Worm (Caenorhabditis elegans) whole organism, L4 larva: Measurements from ENCODE around the gene snb-5.

Source experiments
- F49E8.2 ChIP-seq: sonication (generic microtip); optimal IDR thresholded peaks from 2 replicates; lab custom pipeline; 2016; ENCODE audit warnings: missing compliant biosample characterization, mild to moderate bottlenecking, missing genetic modification characterization, borderline replicate concordance
- ctbp-1 ChIP-seq: fragments of 200-800 bp; sonication (Bioruptor generic); IDR thresholded peaks from 2 replicates; pipeline ENCODE4 v1.3.6; 2022; ENCODE audit warnings: missing genetic modification reagents, missing genetic modification characterization, missing compliant biosample characterization
- dpl-1 ChIP-seq: fragments of 150-350 bp; optimal IDR thresholded peaks from 2 replicates; lab custom pipeline; 2014; ENCODE audit warnings: missing biosample characterization, missing genetic modification reagents, missing genetic modification characterization
- hlh-11 ChIP-seq: fragments of 200-800 bp; sonication (Bioruptor generic); optimal IDR thresholded peaks from 2 replicates; lab custom pipeline; 2018; ENCODE audit warnings: mild to moderate bottlenecking, missing genetic modification characterization, missing compliant biosample characterization
- nhr-48 ChIP-seq: sonication (generic microtip); optimal IDR thresholded peaks from 2 replicates; lab custom pipeline; 2016; ENCODE audit warnings: mild to moderate bottlenecking, missing genetic modification characterization, missing compliant biosample characterization
- nhr-6 ChIP-seq: fragments of 150-350 bp; optimal IDR thresholded peaks from 2 replicates; lab custom pipeline; 2014; ENCODE audit warnings: missing biosample characterization, missing genetic modification characterization
- unc-130 ChIP-seq: sonication (generic microtip); optimal IDR thresholded peaks from 2 replicates; lab custom pipeline; 2016; ENCODE audit warnings: missing genetic modification reagents, missing genetic modification characterization, missing compliant biosample characterization

DNA sequence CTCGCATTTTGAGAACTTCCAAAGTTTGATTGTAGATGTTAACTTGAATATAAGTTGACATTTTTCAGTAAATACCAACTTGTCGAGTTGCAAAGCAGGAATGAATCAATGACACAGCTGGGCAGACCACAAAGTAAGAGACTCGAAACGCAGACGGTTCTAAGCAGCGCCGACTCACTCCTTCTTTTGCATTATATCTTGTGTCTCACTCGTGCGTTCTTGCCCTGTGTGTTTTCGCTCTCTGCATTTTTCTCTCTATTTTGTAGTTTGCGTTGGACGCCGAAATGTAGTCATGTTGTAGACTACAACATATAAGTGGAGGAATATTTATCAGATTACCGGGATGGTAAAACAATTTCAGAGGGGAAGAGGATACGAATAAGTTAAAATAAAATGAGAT is 40.0 kb downstream of the snb-5 start, which contains the start of gene C02F5.12:
- TF ChIP-seq dpl-1 (GFP tag; lab: Kevin White, UChicago) (no peak), ctbp-1 (GFP tag; lab: Robert Waterston, UW) (no peak), unc-130 (GFP tag; lab: Kevin White, UChicago) (no peak), hlh-11 (tag; lab: Kevin White, UChicago) (peak; percentile 64), nhr-6 (tag; lab: Kevin White, UChicago) (no peak), nhr-48 (peak; percentile 9), F49E8.2 (no peak)
